Fruit fly (Drosophila melanogaster) whole organism, embryonic: ENCODE results near the gene CG11178.

Experiments
- Atf-2 ChIP-seq: fragments of 200-800 bp; sonication (Bioruptor generic); optimal IDR thresholded peaks from 2 replicates; lab custom pipeline; 2016; ENCODE audit warnings: missing biosample characterization, missing genetic modification characterization
- B-H2 ChIP-seq: fragments of 200-800 bp; sonication (Bioruptor generic); optimal IDR thresholded peaks from 2 replicates; lab custom pipeline; 2018; ENCODE audit warnings: missing biosample characterization, mild to moderate bottlenecking, missing genetic modification characterization
- CG10543 ChIP-seq: fragments of 200-800 bp; sonication (Bioruptor generic); optimal IDR thresholded peaks from 3 replicates; lab custom pipeline; 2017; ENCODE audit warnings: missing biosample characterization, mild to moderate bottlenecking, missing genetic modification characterization, moderate library complexity
- CG10959 ChIP-seq: fragments of 200-800 bp; sonication (Bioruptor generic); IDR thresholded peaks from 2 replicates; pipeline ENCODE4 v1.3.6; 2022; ENCODE audit warnings: missing biosample characterization, missing genetic modification characterization
- CG10979 ChIP-seq: fragments of 200-800 bp; sonication (Bioruptor generic); optimal IDR thresholded peaks from 2 replicates; lab custom pipeline; 2018; ENCODE audit warnings: missing biosample characterization, mild to moderate bottlenecking, missing genetic modification characterization, moderate library complexity
- CG12071 ChIP-seq: fragments of 200-800 bp; sonication (Bioruptor generic); optimal IDR thresholded peaks from 3 replicates; lab custom pipeline; 2018; ENCODE audit warnings: missing biosample characterization, mild to moderate bottlenecking, missing genetic modification characterization
- CG12104 ChIP-seq: fragments of 200-800 bp; sonication (Bioruptor generic); optimal IDR thresholded peaks from 3 replicates; lab custom pipeline; 2016; ENCODE audit warnings: missing biosample characterization, missing genetic modification characterization
- CG12299 ChIP-seq: fragments of 200-800 bp; sonication (Bioruptor generic); optimal IDR thresholded peaks from 2 replicates; lab custom pipeline; 2018; ENCODE audit warnings: missing biosample characterization, mild to moderate bottlenecking, missing genetic modification characterization
- CG13624 ChIP-seq: fragments of 200-800 bp; sonication (Bioruptor generic); optimal IDR thresholded peaks from 2 replicates; lab custom pipeline; 2016; ENCODE audit warnings: missing biosample characterization, missing genetic modification characterization
- CG13775 ChIP-seq: fragments of 200-800 bp; sonication (Bioruptor generic); optimal IDR thresholded peaks from 3 replicates; lab custom pipeline; 2017; ENCODE audit warnings: missing biosample characterization, mild to moderate bottlenecking, missing genetic modification characterization
- CG14710 ChIP-seq: fragments of 200-800 bp; sonication (Bioruptor generic); optimal IDR thresholded peaks from 3 replicates; lab custom pipeline; 2019; ENCODE audit warnings: missing biosample characterization, mild to moderate bottlenecking, missing genetic modification characterization, moderate library complexity
- CG15514 ChIP-seq: fragments of 200-800 bp; sonication (Bioruptor generic); optimal IDR thresholded peaks from 3 replicates; lab custom pipeline; 2017; ENCODE audit warnings: missing biosample characterization, missing genetic modification characterization, mild to moderate bottlenecking, moderate library complexity, missing genetic modification reagents
- CG15696 ChIP-seq: fragments of 200-800 bp; sonication (Bioruptor generic); optimal IDR thresholded peaks from 2 replicates; lab custom pipeline; 2019; ENCODE audit warnings: missing biosample characterization, mild to moderate bottlenecking, missing genetic modification characterization, moderate library complexity
- CG16815 ChIP-seq: fragments of 200-800 bp; sonication (Bioruptor generic); optimal IDR thresholded peaks from 3 replicates; lab custom pipeline; 2017; ENCODE audit warnings: missing biosample characterization, mild to moderate bottlenecking, missing genetic modification characterization
- CG3065 ChIP-seq: fragments of 200-800 bp; sonication (Bioruptor generic); optimal IDR thresholded peaks from 2 replicates; lab custom pipeline; 2016; ENCODE audit warnings: missing biosample characterization, missing genetic modification characterization
- CG31441 ChIP-seq: fragments of 200-800 bp; sonication (Bioruptor generic); IDR thresholded peaks from 2 replicates; pipeline ENCODE4 v1.3.6; 2022; ENCODE audit warnings: missing biosample characterization, missing genetic modification characterization
- CG32532 ChIP-seq: fragments of 200-800 bp; sonication (Bioruptor generic); IDR thresholded peaks from 2 replicates; pipeline ENCODE4 v1.3.6; 2022; ENCODE audit warnings: missing biosample characterization, missing genetic modification characterization
- CG3281 ChIP-seq: fragments of 200-800 bp; sonication (Bioruptor generic); optimal IDR thresholded peaks from 3 replicates; lab custom pipeline; 2017; ENCODE audit warnings: missing biosample characterization, mild to moderate bottlenecking, missing genetic modification characterization
- CG34422 ChIP-seq: fragments of 200-800 bp; sonication (Bioruptor generic); IDR thresholded peaks from 3 replicates; pipeline ENCODE4 v1.3.6; 2022; ENCODE audit warnings: missing biosample characterization, missing genetic modification characterization
- CG4282 ChIP-seq: fragments of 200-800 bp; sonication (Bioruptor generic); optimal IDR thresholded peaks from 2 replicates; lab custom pipeline; 2016; ENCODE audit warnings: missing biosample characterization, missing genetic modification characterization
- CG4820 ChIP-seq: fragments of 200-800 bp; sonication (Bioruptor generic); optimal IDR thresholded peaks from 3 replicates; lab custom pipeline; 2016; ENCODE audit warnings: missing biosample characterization, missing genetic modification characterization
- CG4854 ChIP-seq: fragments of 200-800 bp; sonication (Bioruptor generic); optimal IDR thresholded peaks from 2 replicates; lab custom pipeline; 2016; ENCODE audit warnings: missing biosample characterization, missing genetic modification characterization, inconsistent platforms
- CG6791 ChIP-seq: fragments of 200-800 bp; sonication (Bioruptor generic); IDR thresholded peaks from 3 replicates; pipeline ENCODE4 v1.3.6; 2022; ENCODE audit warnings: missing biosample characterization, missing genetic modification characterization; ENCODE audit not compliant: partially characterized antibody
- CG7372 ChIP-seq: fragments of 200-800 bp; sonication (Bioruptor generic); IDR thresholded peaks from 2 replicates; pipeline ENCODE4 v1.3.6; 2022; ENCODE audit warnings: missing biosample characterization, missing genetic modification characterization
- CG7556 ChIP-seq: fragments of 200-800 bp; sonication (Bioruptor generic); optimal IDR thresholded peaks from 2 replicates; lab custom pipeline; 2017; ENCODE audit warnings: missing biosample characterization, mild to moderate bottlenecking, missing genetic modification characterization
- CG8765 ChIP-seq: fragments of 200-800 bp; sonication (Bioruptor generic); IDR thresholded peaks from 2 replicates; pipeline ENCODE4 v1.3.6; 2022; ENCODE audit warnings: missing biosample characterization, missing genetic modification characterization
- Doc2 ChIP-seq: fragments of 200-800 bp; sonication (Bioruptor generic); IDR thresholded peaks from 2 replicates; pipeline ENCODE4 v1.3.6; 2022; ENCODE audit warnings: missing biosample characterization, missing genetic modification characterization
- Doc3 ChIP-seq: fragments of 200-800 bp; sonication (Bioruptor generic); IDR thresholded peaks from 3 replicates; pipeline ENCODE4 v1.3.6; 2022; ENCODE audit warnings: missing biosample characterization, missing genetic modification characterization; ENCODE audit not compliant: partially characterized antibody
- Gsc ChIP-seq: fragments of 200-800 bp; sonication (Bioruptor generic); IDR thresholded peaks from 2 replicates; pipeline ENCODE4 v1.3.6; 2022; ENCODE audit warnings: missing biosample characterization, missing genetic modification characterization
- HLH3B ChIP-seq: fragments of 200-800 bp; sonication (Bioruptor generic); IDR thresholded peaks from 2 replicates; pipeline ENCODE4 v1.3.6; 2022; ENCODE audit warnings: missing biosample characterization, missing genetic modification characterization
- HLH54F ChIP-seq: fragments of 200-800 bp; sonication (Bioruptor generic); optimal IDR thresholded peaks from 3 replicates; lab custom pipeline; 2016; ENCODE audit warnings: missing biosample characterization, missing genetic modification characterization
- HmgZ ChIP-seq: fragments of 200-800 bp; sonication (Bioruptor generic); optimal IDR thresholded peaks from 2 replicates; lab custom pipeline; 2018; ENCODE audit warnings: missing biosample characterization, mild to moderate bottlenecking, missing genetic modification characterization
- Hmr ChIP-seq: fragments of 200-800 bp; sonication (Bioruptor generic); optimal IDR thresholded peaks from 3 replicates; lab custom pipeline; 2017; ENCODE audit warnings: mild to moderate bottlenecking, missing biosample characterization, missing genetic modification reagents, missing genetic modification characterization
- Hr3 ChIP-seq: fragments of 200-800 bp; sonication (Bioruptor generic); optimal IDR thresholded peaks from 3 replicates; lab custom pipeline; 2016; ENCODE audit warnings: missing biosample characterization, missing genetic modification characterization
- Kr ChIP-seq: fragments of 200-800 bp; sonication (Bioruptor generic); optimal IDR thresholded peaks from 2 replicates; lab custom pipeline; 2017; ENCODE audit warnings: missing biosample characterization, mild to moderate bottlenecking, missing genetic modification characterization
- Nf-YA ChIP-seq: fragments of 200-800 bp; sonication (Bioruptor generic); IDR thresholded peaks from 2 replicates; pipeline ENCODE4 v1.3.6; 2022; ENCODE audit warnings: missing biosample characterization, missing genetic modification characterization
- Scr ChIP-seq: fragments of 200-800 bp; sonication (Bioruptor generic); IDR thresholded peaks from 2 replicates; pipeline ENCODE4 v1.3.6; 2022; ENCODE audit warnings: missing biosample characterization, missing genetic modification characterization; ENCODE audit not compliant: partially characterized antibody
- Sry-β ChIP-seq: fragments of 200-800 bp; sonication (Bioruptor generic); optimal IDR thresholded peaks from 2 replicates; lab custom pipeline; 2018; ENCODE audit warnings: missing biosample characterization, mild to moderate bottlenecking, missing genetic modification characterization, moderate library complexity
- ash1 ChIP-seq: fragments of 200-800 bp; sonication (Bioruptor generic); optimal IDR thresholded peaks from 2 replicates; lab custom pipeline; 2018; ENCODE audit warnings: missing biosample characterization, mild to moderate bottlenecking, missing genetic modification characterization
- ato ChIP-seq: fragments of 200-800 bp; sonication (Bioruptor generic); IDR thresholded peaks from 2 replicates; pipeline ENCODE4 v1.3.6; 2022; ENCODE audit warnings: missing biosample characterization, missing genetic modification characterization; ENCODE audit not compliant: partially characterized antibody
- gsb ChIP-seq: fragments of 200-800 bp; sonication (Bioruptor generic); IDR thresholded peaks from 2 replicates; pipeline ENCODE4 v1.3.6; 2022; ENCODE audit warnings: missing biosample characterization, missing genetic modification characterization
- gsb-n ChIP-seq: fragments of 200-800 bp; sonication (Bioruptor generic); optimal IDR thresholded peaks from 3 replicates; lab custom pipeline; 2018; ENCODE audit warnings: missing biosample characterization, mild to moderate bottlenecking, missing genetic modification characterization
- ind ChIP-seq: fragments of 200-800 bp; sonication (Bioruptor generic); optimal IDR thresholded peaks from 3 replicates; lab custom pipeline; 2016; ENCODE audit warnings: missing biosample characterization, missing genetic modification characterization
- knrl ChIP-seq: fragments of 200-800 bp; sonication (Bioruptor generic); IDR thresholded peaks from 3 replicates; pipeline ENCODE4 v1.3.6; 2022; ENCODE audit warnings: missing biosample characterization, missing genetic modification characterization; ENCODE audit not compliant: partially characterized antibody
- sc ChIP-seq, 3 experiments: fragments of >200 bp in 2 of 3; fragments of 200-800 bp in 1 of 3; sonication (Bioruptor generic) in 1 of 3; optimal IDR thresholded peaks; 2 replicates in 2 of 3; 3 replicates in 1 of 3; lab custom pipeline; 2017; ENCODE audit warnings: mild to moderate bottlenecking in 1 of 3, missing biosample characterization in 1 of 3, missing genetic modification characterization in 1 of 3, missing genetic modification reagents in 1 of 3
- slou ChIP-seq: fragments of 200-800 bp; sonication (Bioruptor generic); optimal IDR thresholded peaks from 3 replicates; lab custom pipeline; 2016; ENCODE audit warnings: missing biosample characterization, missing genetic modification characterization
- tio ChIP-seq: fragments of 200-800 bp; sonication (Bioruptor generic); optimal IDR thresholded peaks from 2 replicates; lab custom pipeline; 2017; ENCODE audit warnings: missing biosample characterization, missing genetic modification characterization, inconsistent platforms
- trh ChIP-seq: fragments of 200-800 bp; sonication (Bioruptor generic); optimal IDR thresholded peaks from 2 replicates; lab custom pipeline; 2016; ENCODE audit warnings: missing biosample characterization, missing genetic modification characterization
- tx ChIP-seq: fragments of 200-800 bp; sonication (Bioruptor generic); optimal IDR thresholded peaks from 2 replicates; lab custom pipeline; 2016; ENCODE audit warnings: missing biosample characterization, missing genetic modification characterization
- wor ChIP-seq: fragments of 200-800 bp; sonication (Bioruptor generic); IDR thresholded peaks from 2 replicates; pipeline ENCODE4 v1.3.6; 2022; ENCODE audit warnings: missing biosample characterization, missing genetic modification characterization
- zen2 ChIP-seq: fragments of 200-800 bp; sonication (Bioruptor generic); IDR thresholded peaks from 3 replicates; pipeline ENCODE4 v1.3.6; 2022; ENCODE audit warnings: missing biosample characterization, missing genetic modification characterization; ENCODE audit not compliant: partially characterized antibody

The CG11178 gene

DNA sequence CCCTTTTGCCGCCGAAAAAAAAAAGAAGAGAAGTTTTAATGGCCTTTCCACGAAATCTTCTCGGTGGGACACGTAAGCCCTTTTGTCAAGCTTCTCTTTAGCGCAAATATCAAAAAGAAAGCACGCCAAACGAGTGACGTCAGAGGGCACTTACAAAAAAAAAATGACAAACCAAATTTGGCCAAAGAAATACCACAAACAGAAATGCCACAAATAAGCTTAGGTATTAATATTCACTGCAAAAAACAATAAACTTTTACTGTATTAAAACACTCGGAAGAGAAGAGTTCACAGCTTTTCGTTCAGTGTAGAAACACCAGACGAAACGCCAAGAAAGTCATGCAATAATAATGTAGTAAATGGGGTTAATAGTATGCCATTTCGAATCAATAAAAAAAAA lies 37.4 kb upstream of the CG11178 start (continued):
- TF ChIP-seq CG12299 (no peak), zen2 (GFP tag; lab: Robert Waterston, UW) (no peak), ash1 (GFP tag; lab: Kevin White, UChicago) (no peak), ato (GFP tag; lab: Robert Waterston, UW) (no peak), tx (GFP tag; lab: Kevin White, UChicago) (no peak), HLH3B (GFP tag; lab: Robert Waterston, UW) (no peak), Doc2 (GFP tag; lab: Robert Waterston, UW) (no peak), trh (GFP tag; lab: Kevin White, UChicago) (no peak), CG4854 (GFP tag; lab: Kevin White, UChicago) (no peak), Kr (no peak), CG10979 (tag; lab: Kevin White, UChicago) (peak; percentile 19), Atf-2 (no peak), CG7372 (GFP tag; lab: Robert Waterston, UW) (no peak), CG13775 (GFP tag; lab: Kevin White, UChicago) (no peak), wor (GFP tag; lab: Robert Waterston, UW) (no peak), CG32532 (GFP tag; lab: Robert Waterston, UW) (peak; percentile 53; the same call in 1 of the 2 replicates), CG4282 (no peak), B-H2 (GFP tag; lab: Kevin White, UChicago) (no peak), CG3281 (GFP tag; lab: Kevin White, UChicago) (no peak), CG14710 (tag; lab: Kevin White, UChicago) (no peak), Doc3 (GFP tag; lab: Robert Waterston, UW) (no peak), CG8765 (no peak), CG10959 (GFP tag; lab: Robert Waterston, UW) (no peak), slou (GFP tag; lab: Kevin White, UChicago) (no peak), Gsc (GFP tag; lab: Robert Waterston, UW) (no peak), HLH54F (GFP tag; lab: Kevin White, UChicago) (no peak), CG12071 (GFP tag; lab: Kevin White, UChicago) (no peak), ind (peak; percentile 35), knrl (GFP tag; lab: Robert Waterston, UW) (no peak), CG16815 (GFP tag; lab: Kevin White, UChicago) (no peak), Hr3 (GFP tag; lab: Kevin White, UChicago) (no peak), CG7556 (GFP tag; lab: Kevin White, UChicago) (no peak), CG34422 (GFP tag; lab: Robert Waterston, UW) (no peak), gsb-n (tag; lab: Kevin White, UChicago) (no peak), CG6791 (no peak), CG3065 (no peak), CG4820 (GFP tag; lab: Kevin White, UChicago) (no peak), sc (optimal IDR thresholded peaks at IDR 0.05; lab: Kevin White, UChicago) (no peak), sc (GFP tag; optimal IDR thresholded peaks at IDR 0.05; lab: Kevin White, UChicago) (no peak), CG13624 (GFP tag; lab: Kevin White, UChicago) (peak; percentile 6), HmgZ (no peak), gsb (GFP tag; lab: Robert Waterston, UW) (no peak), tio (GFP tag; lab: Kevin White, UChicago) (no peak), CG12104 (no peak), Nf-YA (GFP tag; lab: Robert Waterston, UW) (no peak), CG15696 (tag; lab: Kevin White, UChicago) (no peak), CG10543 (no peak), Hmr (GFP tag; lab: Kevin White, UChicago) (peak; percentile 5), Scr (GFP tag; lab: Robert Waterston, UW) (no peak), Sry-β (GFP tag; lab: Kevin White, UChicago) (no peak), CG15514 (GFP tag; lab: Kevin White, UChicago) (no peak), CG31441 (GFP tag; lab: Robert Waterston, UW) (no peak)
